Worm (Caenorhabditis elegans) whole organism, young adult: ENCODE data around the gene C44E12.1.

Experiments
- T07F8.4 ChIP-seq: sonication (generic microtip); optimal IDR thresholded peaks from 2 replicates; lab custom pipeline; 2016; ENCODE audit warnings: mild to moderate bottlenecking, missing genetic modification characterization, moderate library complexity, missing compliant biosample characterization
- akir-1 ChIP-seq: fragments of 200-800 bp; sonication (Bioruptor generic); optimal IDR thresholded peaks from 2 replicates; lab custom pipeline; 2018; ENCODE audit warnings: mild to moderate bottlenecking, missing genetic modification characterization, moderate library complexity, missing compliant biosample characterization
- ceh-27 ChIP-seq: fragments of 200-800 bp; sonication (Bioruptor generic); optimal IDR thresholded peaks from 2 replicates; lab custom pipeline; 2018; ENCODE audit warnings: mild to moderate bottlenecking, missing genetic modification characterization, moderate library complexity, missing compliant biosample characterization
- ets-4 ChIP-seq: fragments of 200-800 bp; sonication (Bioruptor generic); optimal IDR thresholded peaks from 2 replicates; lab custom pipeline; 2018; ENCODE audit warnings: mild to moderate bottlenecking, missing genetic modification characterization, missing compliant biosample characterization
- hlh-12 ChIP-seq: sonication (generic microtip); optimal IDR thresholded peaks from 2 replicates; lab custom pipeline; 2016; ENCODE audit warnings: missing genetic modification characterization, missing compliant biosample characterization
- hrde-1 ChIP-seq: sonication (generic microtip); optimal IDR thresholded peaks from 2 replicates; lab custom pipeline; 2016; ENCODE audit warnings: missing genetic modification characterization, mild to moderate bottlenecking, missing compliant biosample characterization, moderate library complexity, missing genotype, missing genetic modification reagents, borderline replicate concordance
- let-526 ChIP-seq: fragments of 200-800 bp; sonication (Bioruptor generic); IDR thresholded peaks from 2 replicates; pipeline ENCODE4 v1.3.6; 2022; ENCODE audit warnings: missing genetic modification reagents, missing genetic modification characterization, missing compliant biosample characterization
- xnd-1 ChIP-seq: sonication (generic microtip); optimal IDR thresholded peaks from 2 replicates; lab custom pipeline; 2016; ENCODE audit warnings: missing genotype, missing genetic modification reagents, missing genetic modification characterization, missing compliant biosample characterization
- zfh-2 ChIP-seq: fragments of 200-800 bp; sonication (Bioruptor generic); conservative IDR thresholded peaks from 2 replicates; pipeline ENCODE4 v1.3.6; 2022; ENCODE audit warnings: missing genetic modification reagents, missing genetic modification characterization, missing compliant biosample characterization

DNA sequence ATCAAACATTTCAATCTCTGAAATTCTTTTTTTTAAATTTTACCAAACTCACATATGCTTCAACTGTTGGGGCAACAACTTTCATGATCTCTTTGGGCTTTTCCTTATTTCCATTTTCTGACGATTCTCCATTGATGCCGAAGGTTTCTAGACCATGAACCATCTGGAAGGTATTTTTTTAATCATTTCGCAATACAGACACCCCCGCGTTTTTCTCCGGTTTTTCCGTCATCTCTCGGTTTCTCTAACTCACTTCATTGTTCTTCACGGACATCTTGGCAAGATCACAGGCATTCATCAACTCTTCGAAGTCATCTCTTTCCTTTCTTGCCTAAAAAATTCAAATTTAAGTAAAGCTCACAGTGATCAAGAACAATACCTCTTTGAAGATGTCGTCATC is 23.6 kb upstream of the C44E12.1 start:
- TF ChIP-seq T07F8.4 = no peak
- TF ChIP-seq akir-1 = no peak
- no peak for TF ChIP-seq zfh-2 (GFP tag; lab: Robert Waterston, UW)
- TF ChIP-seq hlh-12 (tag; lab: Kevin White, UChicago) = no peak
- TF ChIP-seq ceh-27 (GFP tag; lab: Kevin White, UChicago) = no peak
- TF ChIP-seq ets-4 (GFP tag; lab: Kevin White, UChicago) = no peak
- no peak for TF ChIP-seq let-526 (GFP tag; lab: Robert Waterston, UW)
- no peak for TF ChIP-seq hrde-1
- TF ChIP-seq xnd-1 (tag; lab: Kevin White, UChicago) = no peak
